Fruit fly (Drosophila melanogaster): ENCODE data around the gene Ret.

DNA sequence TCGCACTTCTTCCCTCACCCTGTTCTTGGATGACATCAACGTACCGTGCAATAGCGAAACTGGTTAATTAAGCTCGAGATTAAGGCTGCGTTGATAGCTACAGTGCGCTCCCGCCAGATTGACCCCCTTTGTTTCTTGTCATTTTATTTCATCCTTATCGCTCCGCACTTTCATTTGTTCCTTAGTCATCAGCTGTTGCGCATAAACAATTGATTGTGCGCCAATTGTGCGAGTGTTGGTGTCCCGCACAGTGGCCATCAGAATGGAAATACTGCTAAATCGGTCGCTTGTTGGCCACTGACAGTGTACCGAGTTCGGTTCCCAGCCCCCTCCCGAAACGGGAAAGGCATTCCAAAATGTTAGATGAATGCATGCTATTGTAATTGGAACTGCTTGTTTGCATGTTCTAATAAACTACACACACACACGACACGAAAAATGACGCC, 21.1 kb upstream of the Ret start:
- peak; percentile 30 for TF ChIP-seq bab1 (GFP tag; optimal IDR thresholded peaks at IDR 0.05)
- TF ChIP-seq Mnt (GFP tag; optimal IDR thresholded peaks at IDR 0.05) = no peak
- no peak for TF ChIP-seq CG33017 (tag; optimal IDR thresholded peaks at IDR 0.05)
- TF ChIP-seq CG5204 (GFP tag; optimal IDR thresholded peaks at IDR 0.05) = no peak

Data from whole organism, adult.